Fruit fly (Drosophila melanogaster): ENCODE measurements around the gene vn.

DNA sequence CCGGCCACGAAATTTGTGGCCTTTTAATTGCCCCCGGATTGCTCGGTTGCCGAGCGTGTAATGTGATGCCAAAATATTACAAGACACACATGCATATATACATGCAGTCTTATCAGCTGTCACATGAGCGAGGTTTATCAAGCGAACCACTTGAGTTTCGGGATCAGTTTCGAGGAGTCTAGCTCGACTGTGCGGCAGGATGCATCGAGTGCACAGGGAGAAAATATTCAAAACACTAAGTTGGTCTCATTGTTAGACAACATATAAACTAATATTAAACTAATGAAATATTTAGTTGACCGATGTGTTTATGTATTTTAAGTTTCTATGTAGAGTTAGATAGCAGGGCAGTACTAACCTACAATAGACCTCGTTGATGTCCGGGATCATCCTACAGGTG is 28.3 kb downstream of the vn start:
- no peak for TF ChIP-seq CG8478 (optimal IDR thresholded peaks at IDR 0.05)
- no peak for TF ChIP-seq CTCF (optimal IDR thresholded peaks at IDR 0.05)

Measured in S2 (cell line).